Worm (Caenorhabditis elegans) whole organism, L4 larva: ENCODE data around the gene C54C6.5.

Experiments
- F10B5.3 ChIP-seq: sonication (generic microtip); optimal IDR thresholded peaks from 2 replicates; lab custom pipeline; 2016; ENCODE audit warnings: mild to moderate bottlenecking, missing genetic modification characterization, missing compliant biosample characterization
- F49E8.2 ChIP-seq: sonication (generic microtip); optimal IDR thresholded peaks from 2 replicates; lab custom pipeline; 2016; ENCODE audit warnings: missing compliant biosample characterization, mild to moderate bottlenecking, missing genetic modification characterization, borderline replicate concordance
- T26A8.4 ChIP-seq: fragments of 200-800 bp; sonication (Bioruptor generic); IDR thresholded peaks from 2 replicates; pipeline ENCODE4 v1.3.6; 2022; ENCODE audit warnings: missing genetic modification characterization, missing compliant biosample characterization
- Y48G9A.11 ChIP-seq: fragments of 200-800 bp; sonication (Bioruptor generic); IDR thresholded peaks from 2 replicates; pipeline ENCODE4 v1.3.6; 2022; ENCODE audit warnings: missing genetic modification reagents, missing genetic modification characterization, missing compliant biosample characterization
- Y5F2A.4 ChIP-seq: fragments of 200-800 bp; sonication (Bioruptor generic); optimal IDR thresholded peaks from 2 replicates; lab custom pipeline; 2018; ENCODE audit warnings: mild to moderate bottlenecking, missing genetic modification characterization, missing compliant biosample characterization
- ZK337.2 ChIP-seq: fragments of 200-800 bp; sonication (Bioruptor generic); IDR thresholded peaks from 2 replicates; pipeline ENCODE4 v1.3.6; 2022; ENCODE audit warnings: missing genetic modification reagents, missing genetic modification characterization, missing compliant biosample characterization
- ZK546.5 ChIP-seq, 2 experiments: sonication (generic microtip); optimal IDR thresholded peaks; 2 replicates each; lab custom pipeline; 2017; ENCODE audit warnings: missing biosample characterization in 2 of 2, missing genetic modification characterization in 2 of 2
- aha-1 ChIP-seq: fragments of 150-350 bp; peaks from one replicate; lab custom pipeline; 2014; ENCODE audit warnings: missing biosample characterization, missing genetic modification characterization
- aly-2 ChIP-seq: sonication (generic microtip); optimal IDR thresholded peaks from 2 replicates; lab custom pipeline; 2018; ENCODE audit warnings: missing biosample characterization, missing genetic modification characterization
- attf-4 ChIP-seq: sonication (generic microtip); optimal IDR thresholded peaks from 3 replicates; lab custom pipeline; 2017; ENCODE audit warnings: missing biosample characterization, missing genetic modification characterization
- ceh-20 ChIP-seq: fragments of 200-800 bp; sonication (Bioruptor generic); IDR thresholded peaks from 2 replicates; pipeline ENCODE4 v1.3.6; 2022; ENCODE audit warnings: missing genetic modification reagents, missing genetic modification characterization, missing compliant biosample characterization
- ceh-44 ChIP-seq: fragments of 200-800 bp; sonication (Bioruptor generic); IDR thresholded peaks from 2 replicates; pipeline ENCODE4 v1.3.6; 2022; ENCODE audit warnings: missing genetic modification reagents, missing genetic modification characterization, missing compliant biosample characterization
- ceh-62 ChIP-seq: sonication (generic microtip); optimal IDR thresholded peaks from 2 replicates; lab custom pipeline; 2017; ENCODE audit warnings: missing biosample characterization, missing genetic modification characterization
- ces-1 ChIP-seq: fragments of 150-350 bp; sonication (generic microtip); optimal IDR thresholded peaks from 4 replicates; lab custom pipeline; 2014; ENCODE audit warnings: missing biosample characterization, missing genetic modification reagents, missing genetic modification characterization
- cey-2 ChIP-seq: sonication (generic microtip); optimal IDR thresholded peaks from 3 replicates; lab custom pipeline; 2017; ENCODE audit warnings: missing genetic modification characterization, mild to moderate bottlenecking, missing compliant biosample characterization, antibody characterized with exemption, borderline replicate concordance; ENCODE audit not compliant: insufficient read depth
- daf-16 ChIP-seq, 3 experiments: sonication (generic microtip); optimal IDR thresholded peaks; 2 replicates each; lab custom pipeline; 2016 to 2017; ENCODE audit warnings: missing genetic modification characterization in 3 of 3, missing genetic modification reagents in 3 of 3, mild to moderate bottlenecking in 2 of 3, missing compliant biosample characterization in 2 of 3, missing biosample characterization in 1 of 3, moderate library complexity in 1 of 3
- daf-19 ChIP-seq: fragments of 200-800 bp; sonication (Bioruptor generic); conservative IDR thresholded peaks from 2 replicates; pipeline ENCODE4 v1.3.6; 2022; ENCODE audit warnings: missing genetic modification characterization, missing compliant biosample characterization
- dmd-8 ChIP-seq: fragments of 200-800 bp; sonication (Bioruptor generic); IDR thresholded peaks from 2 replicates; pipeline ENCODE4 v1.3.6; 2022; ENCODE audit warnings: missing genetic modification characterization, missing compliant biosample characterization
- dpl-1 ChIP-seq: fragments of 150-350 bp; optimal IDR thresholded peaks from 2 replicates; lab custom pipeline; 2014; ENCODE audit warnings: missing biosample characterization, missing genetic modification reagents, missing genetic modification characterization
- dve-1 ChIP-seq: sonication (generic microtip); optimal IDR thresholded peaks from 2 replicates; lab custom pipeline; 2017; ENCODE audit warnings: antibody characterized with exemption, mild to moderate bottlenecking, missing genetic modification characterization, missing compliant biosample characterization; ENCODE audit not compliant: insufficient read depth
- egl-43 ChIP-seq: fragments of 200-800 bp; sonication (Bioruptor generic); IDR thresholded peaks from 2 replicates; pipeline ENCODE4 v1.3.6; 2022; ENCODE audit warnings: missing genetic modification reagents, missing genetic modification characterization, missing compliant biosample characterization
- fkh-10 ChIP-seq: fragments of 150-350 bp; optimal IDR thresholded peaks from 2 replicates; lab custom pipeline; 2014; ENCODE audit warnings: missing biosample characterization, missing genetic modification reagents, missing genetic modification characterization
- hlh-30 ChIP-seq: sonication (generic microtip); optimal IDR thresholded peaks from 2 replicates; lab custom pipeline; 2017; ENCODE audit warnings: antibody characterized with exemption, mild to moderate bottlenecking, missing genetic modification characterization, missing compliant biosample characterization; ENCODE audit not compliant: insufficient read depth
- lin-1 ChIP-seq: fragments of 200-800 bp; sonication (Bioruptor generic); IDR thresholded peaks from 2 replicates; pipeline ENCODE4 v1.3.6; 2022; ENCODE audit warnings: missing genetic modification reagents, missing genetic modification characterization, missing compliant biosample characterization
- lin-29 ChIP-seq: fragments of 200-800 bp; sonication (Bioruptor generic); IDR thresholded peaks from 2 replicates; pipeline ENCODE4 v1.3.6; 2022; ENCODE audit warnings: missing genetic modification reagents, missing genetic modification characterization, missing compliant biosample characterization
- lin-38 ChIP-seq: fragments of 200-800 bp; sonication (Bioruptor generic); IDR thresholded peaks from 2 replicates; pipeline ENCODE4 v1.3.6; 2022; ENCODE audit warnings: missing genetic modification reagents, missing genetic modification characterization, missing compliant biosample characterization
- lir-3 ChIP-seq: sonication (generic microtip); optimal IDR thresholded peaks from 2 replicates; lab custom pipeline; 2016; ENCODE audit warnings: mild to moderate bottlenecking, missing genetic modification characterization, missing compliant biosample characterization
- mep-1 ChIP-seq: fragments of 150-350 bp; sonication (generic microtip); optimal IDR thresholded peaks from 3 replicates; lab custom pipeline; 2014; ENCODE audit warnings: missing biosample characterization, missing genetic modification characterization
- mes-2 ChIP-seq: sonication (generic microtip); optimal IDR thresholded peaks from 2 replicates; lab custom pipeline; 2016; ENCODE audit warnings: missing genotype, mild to moderate bottlenecking, missing genetic modification characterization, missing compliant biosample characterization; ENCODE audit not compliant: poor library complexity, severe bottlenecking
- mxl-2 ChIP-seq: fragments of 200-800 bp; sonication (Bioruptor generic); conservative IDR thresholded peaks from 2 replicates; pipeline ENCODE4 v1.3.6; 2022; ENCODE audit warnings: missing genetic modification reagents, missing genetic modification characterization, missing compliant biosample characterization
- mxl-3 ChIP-seq: fragments of 200-800 bp; sonication (Bioruptor generic); optimal IDR thresholded peaks from 2 replicates; lab custom pipeline; 2018; ENCODE audit warnings: mild to moderate bottlenecking, missing genetic modification characterization, missing compliant biosample characterization
- nhr-11 ChIP-seq: fragments of 150-350 bp; optimal IDR thresholded peaks from 2 replicates; lab custom pipeline; 2014; ENCODE audit warnings: missing biosample characterization, missing genetic modification characterization
- nhr-48 ChIP-seq: sonication (generic microtip); optimal IDR thresholded peaks from 2 replicates; lab custom pipeline; 2016; ENCODE audit warnings: mild to moderate bottlenecking, missing genetic modification characterization, missing compliant biosample characterization
- pha-4 ChIP-seq, 2 experiments: fragments of 150-350 bp in 1 of 2; fragments of 200-800 bp in 1 of 2; sonication (Bioruptor generic) in 1 of 2; IDR thresholded peaks in 1 of 2; optimal IDR thresholded peaks in 1 of 2; 2 replicates each; pipeline versions ENCODE4 v1.3.6 to Lab custom; 2014 to 2022; ENCODE audit warnings: missing genetic modification characterization in 2 of 2, missing genetic modification reagents in 2 of 2, missing biosample characterization in 1 of 2, missing compliant biosample characterization in 1 of 2
- php-3 ChIP-seq: fragments of 200-800 bp; sonication (Bioruptor generic); IDR thresholded peaks from 2 replicates; pipeline ENCODE4 v1.3.6; 2022; ENCODE audit warnings: missing genetic modification reagents, missing genetic modification characterization, missing compliant biosample characterization
- rbr-2 ChIP-seq: sonication (generic microtip); optimal IDR thresholded peaks from 2 replicates; lab custom pipeline; 2016; ENCODE audit warnings: missing genotype, missing genetic modification characterization, missing compliant biosample characterization
- saeg-2 ChIP-seq: fragments of 200-800 bp; sonication (Bioruptor generic); IDR thresholded peaks from 2 replicates; pipeline ENCODE4 v1.3.6; 2022; ENCODE audit warnings: missing genetic modification reagents, missing genetic modification characterization, missing compliant biosample characterization
- sdz-12 ChIP-seq: fragments of 200-800 bp; sonication (Bioruptor generic); optimal IDR thresholded peaks from 2 replicates; lab custom pipeline; 2018; ENCODE audit warnings: mild to moderate bottlenecking, missing genetic modification characterization, missing compliant biosample characterization
- skn-1 ChIP-seq: fragments of 150-350 bp; optimal IDR thresholded peaks from 2 replicates; lab custom pipeline; 2014; ENCODE audit warnings: missing biosample characterization, missing genetic modification characterization
- snpc-4 ChIP-seq: fragments of 150-350 bp; optimal IDR thresholded peaks from 2 replicates; lab custom pipeline; 2014; ENCODE audit warnings: missing biosample characterization, missing genetic modification characterization
- tra-1 ChIP-seq: fragments of 200-800 bp; sonication (Bioruptor generic); IDR thresholded peaks from 2 replicates; pipeline ENCODE4 v1.3.6; 2022; ENCODE audit warnings: missing genetic modification reagents, missing genetic modification characterization, missing compliant biosample characterization
- unc-130 ChIP-seq: sonication (generic microtip); optimal IDR thresholded peaks from 2 replicates; lab custom pipeline; 2016; ENCODE audit warnings: missing genetic modification reagents, missing genetic modification characterization, missing compliant biosample characterization
- vab-7 ChIP-seq: fragments of 200-800 bp; sonication (Bioruptor generic); IDR thresholded peaks from 2 replicates; pipeline ENCODE4 v1.3.6; 2022; ENCODE audit warnings: missing genetic modification reagents, missing genetic modification characterization, missing compliant biosample characterization
- ztf-11 ChIP-seq: fragments of 150-350 bp; optimal IDR thresholded peaks from 2 replicates; lab custom pipeline; 2014; ENCODE audit warnings: missing biosample characterization, missing genetic modification characterization
- ztf-7 ChIP-seq: fragments of 150-350 bp; optimal IDR thresholded peaks from 2 replicates; lab custom pipeline; 2014; ENCODE audit warnings: missing biosample characterization, missing genetic modification characterization

Gene C54C6.5

DNA sequence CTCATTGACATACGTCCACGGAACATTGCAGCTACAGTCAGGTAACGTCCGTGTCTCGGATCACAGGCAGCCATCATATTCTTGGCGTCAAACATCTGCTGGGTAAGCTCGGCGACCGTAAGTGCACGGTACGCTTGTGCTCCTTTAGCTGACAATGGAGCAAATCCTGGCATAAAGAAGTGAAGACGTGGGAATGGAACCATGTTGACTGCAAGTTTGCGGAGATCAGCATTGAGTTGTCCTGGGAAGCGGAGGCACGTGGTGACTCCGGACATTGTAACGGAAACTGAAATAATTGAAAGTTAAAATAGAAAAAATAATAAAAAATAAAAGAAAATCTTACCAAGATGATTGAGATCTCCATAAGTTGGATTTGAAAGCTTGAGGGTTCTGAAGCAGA lies 10.2 kb downstream of the C54C6.5 start:
- peak; percentile 91 for TF ChIP-seq aha-1 (tag; lab: Kevin White, UChicago)
- no peak for TF ChIP-seq mes-2 (tag; lab: Kevin White, UChicago)

- 0 out of 2 replicates have a peak, but pooled peaks have one; percentile 9 for TF ChIP-seq egl-43 (GFP tag; lab: Robert Waterston, UW)
- no peak for TF ChIP-seq daf-19 (GFP tag; lab: Robert Waterston, UW)
- no peak for TF ChIP-seq lin-29
- TF ChIP-seq daf-16 (GFP tag; optimal IDR thresholded peaks at IDR 0.05; lab: Kevin White, UChicago): no peak
- no peak for TF ChIP-seq daf-16 (tag; optimal IDR thresholded peaks at IDR 0.05; lab: Kevin White, UChicago)
- no peak for TF ChIP-seq ceh-62 (tag; lab: Kevin White, UChicago)
- no peak for TF ChIP-seq lin-1 (GFP tag; lab: Robert Waterston, UW)
- TF ChIP-seq pha-4 (GFP tag; IDR thresholded peaks at IDR 0.05; lab: Robert Waterston, UW): no peak
- no peak for TF ChIP-seq pha-4 (tag; optimal IDR thresholded peaks at IDR 0.05; lab: Kevin White, UChicago)
- TF ChIP-seq fkh-10: no peak
- TF ChIP-seq ces-1 (GFP tag; lab: Kevin White, UChicago): no peak
- TF ChIP-seq lin-38: peak; percentile 25; the same call in 1 of the 2 replicates
- no peak for TF ChIP-seq vab-7 (GFP tag; lab: Robert Waterston, UW)
- no peak for TF ChIP-seq dmd-8 (GFP tag; lab: Robert Waterston, UW)
- 0 out of 2 replicates have a peak, but pooled peaks have one; percentile 18 for TF ChIP-seq tra-1 (GFP tag; lab: Robert Waterston, UW)
- no peak for TF ChIP-seq saeg-2
- TF ChIP-seq rbr-2 (tag; lab: Kevin White, UChicago): no peak
- no peak for TF ChIP-seq php-3 (GFP tag; lab: Robert Waterston, UW)
- no peak for TF ChIP-seq F49E8.2 (tag; lab: Kevin White, UChicago)
- no peak for TF ChIP-seq Y5F2A.4 (GFP tag; lab: Kevin White, UChicago)
- no peak for TF ChIP-seq mep-1
- no peak for TF ChIP-seq dve-1 (tag; lab: Kevin White, UChicago)
- TF ChIP-seq, all 104 proteins: peak for 3
These were observed 12.2 kb downstream of the C54C6.5 start, which contains the start of gene cfap-20 for ce11 chrIII:3537401-3537800. Gene cfap-20 (minus strand): TSS chrIII:3537501.

- no peak for TF ChIP-seq ztf-7 (tag; lab: Kevin White, UChicago)
- peak; percentile 23; the same call in 1 of the 2 replicates for TF ChIP-seq lin-38
- TF ChIP-seq, all 104 proteins: peak for 1
These were observed 15.5 kb downstream of the C54C6.5 start for ce11 chrIII:3534185-3534584.

DNA sequence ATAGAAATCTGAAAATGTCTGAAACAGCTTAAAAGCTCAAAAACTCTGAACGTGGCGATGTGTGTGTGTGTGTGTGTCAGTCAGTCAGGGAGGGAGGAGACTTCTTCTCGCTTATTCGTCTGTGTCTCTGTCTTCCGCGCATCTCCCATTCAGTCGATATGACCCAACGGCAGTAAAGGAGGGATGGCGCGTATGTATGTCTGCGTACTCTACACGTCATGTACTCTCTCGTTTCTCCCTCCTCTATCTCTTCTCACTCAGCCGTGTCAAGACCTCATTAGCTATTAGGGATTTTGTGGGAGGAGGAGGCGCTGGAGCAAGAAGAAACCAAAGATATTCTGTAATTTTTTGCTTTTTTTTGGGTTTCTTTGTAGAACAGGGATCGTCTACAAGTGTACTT lies 17.6 kb downstream of the C54C6.5 start:
- TF ChIP-seq T26A8.4 (GFP tag; lab: Robert Waterston, UW) (no peak), cey-2 (tag; lab: Kevin White, UChicago) (no peak), lir-3 (no peak), tra-1 (GFP tag; lab: Robert Waterston, UW) (no peak), mxl-3 (no peak), ztf-11 (no peak), ceh-20 (GFP tag; lab: Robert Waterston, UW) (no peak), ZK546.5 (tag; optimal IDR thresholded peaks at IDR 0.05; lab: Kevin White, UChicago) (no peak), mxl-2 (GFP tag; lab: Robert Waterston, UW) (no peak), attf-4 (tag; lab: Kevin White, UChicago) (no peak), ZK337.2 (GFP tag; lab: Robert Waterston, UW) (no peak), snpc-4 (no peak), lin-1 (GFP tag; lab: Robert Waterston, UW) (no peak), aly-2 (no peak), F10B5.3 (no peak), skn-1 (tag; lab: Kevin White, UChicago) (no peak), hlh-30 (tag; lab: Kevin White, UChicago) (peak; percentile 77), nhr-48 (tag; lab: Kevin White, UChicago) (no peak), vab-7 (GFP tag; lab: Robert Waterston, UW) (no peak), ceh-44 (GFP tag; lab: Robert Waterston, UW) (no peak), sdz-12 (GFP tag; lab: Kevin White, UChicago) (no peak), nhr-11 (no peak), Y48G9A.11 (GFP tag; lab: Robert Waterston, UW) (no peak), dpl-1 (GFP tag; lab: Kevin White, UChicago) (peak; percentile 31), unc-130 (no peak)
